Worm (Caenorhabditis elegans): Measurements from ENCODE around the gene F20D6.8.

The F20D6.8 gene

ce11 chrV:8161699-8162098 lies 6.4 kb downstream of the F20D6.8 start, which contains the start of gene F20D6.5 (continued):
- TF ChIP-seq nhr-102 (tag; optimal IDR thresholded peaks at IDR 0.05): no peak
- no peak for TF ChIP-seq hif-1 (tag; optimal IDR thresholded peaks at IDR 0.05)
- no peak for TF ChIP-seq lin-15B (tag; optimal IDR thresholded peaks at IDR 0.05)
- TF ChIP-seq dmd-6 (GFP tag; IDR thresholded peaks at IDR 0.05): peak; percentile 67
- no peak for TF ChIP-seq lin-13 (GFP tag; optimal IDR thresholded peaks at IDR 0.05)
- TF ChIP-seq lsy-2 (tag; optimal IDR thresholded peaks at IDR 0.05): no peak
- no peak for TF ChIP-seq ceh-32 (tag; optimal IDR thresholded peaks at IDR 0.05; ENCODE audit: poor library complexity)
- no peak for TF ChIP-seq daf-12 (tag; optimal IDR thresholded peaks at IDR 0.05)
- peak; percentile 25 for TF ChIP-seq nhr-77 (tag; optimal IDR thresholded peaks at IDR 0.05)
- no peak for TF ChIP-seq attf-4 (tag; optimal IDR thresholded peaks at IDR 0.05)
- no peak for TF ChIP-seq F44E2.7 (GFP tag; IDR thresholded peaks at IDR 0.05)
- no peak for TF ChIP-seq pha-4 (GFP tag; IDR thresholded peaks at IDR 0.05)
- no peak for TF ChIP-seq pha-4 (tag; optimal IDR thresholded peaks at IDR 0.05)
- TF ChIP-seq daf-16 (GFP tag; optimal IDR thresholded peaks at IDR 0.05): no peak
- peak; percentile 70 for TF ChIP-seq daf-16 (tag; optimal IDR thresholded peaks at IDR 0.05)
- TF ChIP-seq jun-1 (tag; optimal IDR thresholded peaks at IDR 0.05): no peak
- TF ChIP-seq tra-1 (GFP tag; IDR thresholded peaks at IDR 0.05): no peak
- TF ChIP-seq zfp-2 (tag; optimal IDR thresholded peaks at IDR 0.05): no peak
- TF ChIP-seq F10B5.3 (tag; optimal IDR thresholded peaks at IDR 0.05): no peak
- TF ChIP-seq daf-8 (GFP tag; IDR thresholded peaks at IDR 0.05): no peak
- TF ChIP-seq pqm-1 (tag; optimal IDR thresholded peaks at IDR 0.05): peak; percentile 48

DNA sequence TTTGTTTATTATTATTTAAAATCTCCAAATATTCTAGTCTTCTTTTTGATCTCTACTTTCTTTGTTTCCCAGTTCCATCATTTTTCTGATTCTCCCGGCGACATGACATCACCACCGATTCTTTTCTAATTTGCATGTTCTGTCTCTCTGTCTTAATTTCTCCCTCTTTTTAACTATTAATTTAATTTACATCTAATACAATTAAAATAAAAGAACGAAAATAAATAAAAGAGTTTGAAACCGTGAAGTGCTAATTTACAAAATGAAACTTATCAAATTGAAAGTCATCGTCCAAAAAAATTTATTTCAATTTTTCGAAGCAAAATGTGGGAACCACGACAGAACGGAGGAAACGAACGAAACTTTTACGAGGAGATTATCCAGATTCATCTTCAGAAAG lies 8.4 kb downstream of the F20D6.8 start, which contains the start of gene F20D6.6:
F20D6.6 (plus strand) TSS at position 301 of the 400 bp plus-strand sequence.
- TF ChIP-seq dmd-9 (GFP tag; IDR thresholded peaks at IDR 0.05): no peak
- no peak for TF ChIP-seq cey-2 (tag; optimal IDR thresholded peaks at IDR 0.05; ENCODE audit: borderline replicate concordance, insufficient read depth)
- TF ChIP-seq fkh-10 (GFP tag; optimal IDR thresholded peaks at IDR 0.05): no peak
- TF ChIP-seq lin-39 (tag; optimal IDR thresholded peaks at IDR 0.05): no peak
- TF ChIP-seq zag-1 (tag; optimal IDR thresholded peaks at IDR 0.05): no peak
- no peak for TF ChIP-seq lin-13 (GFP tag; optimal IDR thresholded peaks at IDR 0.05)
- TF ChIP-seq nhr-111 (GFP tag; optimal IDR thresholded peaks at IDR 0.05): no peak
- no peak for TF ChIP-seq ceh-32 (tag; optimal IDR thresholded peaks at IDR 0.05; ENCODE audit: poor library complexity)
- TF ChIP-seq F10B5.3 (tag; optimal IDR thresholded peaks at IDR 0.05): no peak
- TF ChIP-seq dmd-8 (GFP tag; IDR thresholded peaks at IDR 0.05): no peak
- TF ChIP-seq nhr-76 (tag; optimal IDR thresholded peaks at IDR 0.05): no peak
- no peak for TF ChIP-seq madf-9 (GFP tag; conservative IDR thresholded peaks at IDR 0.05)
- no peak for TF ChIP-seq skn-1 (tag; optimal IDR thresholded peaks at IDR 0.05)
- TF ChIP-seq dmd-6 (GFP tag; IDR thresholded peaks at IDR 0.05): no peak
- TF ChIP-seq lin-29 (GFP tag; IDR thresholded peaks at IDR 0.05): no peak
- TF ChIP-seq nhr-77 (tag; optimal IDR thresholded peaks at IDR 0.05): no peak
- TF ChIP-seq nhr-48 (tag; optimal IDR thresholded peaks at IDR 0.05): no peak
- no peak for TF ChIP-seq D1046.2 (GFP tag; IDR thresholded peaks at IDR 0.05)

- TF ChIP-seq sdz-12 (GFP tag; optimal IDR thresholded peaks at IDR 0.05) (no peak), daf-19 (GFP tag; conservative IDR thresholded peaks at IDR 0.05) (no peak), skn-1 (tag; optimal IDR thresholded peaks at IDR 0.05) (no peak), nhr-10 (tag; optimal IDR thresholded peaks at IDR 0.05) (no peak), mdl-1 (tag; optimal IDR thresholded peaks at IDR 0.05) (no peak), nhr-102 (tag; optimal IDR thresholded peaks at IDR 0.05) (no peak), duxl-1 (tag; optimal IDR thresholded peaks at IDR 0.05; ENCODE audit: poor library complexity) (no peak), snpc-4 (tag; optimal IDR thresholded peaks at IDR 0.05) (no peak), cey-2 (tag; optimal IDR thresholded peaks at IDR 0.05; ENCODE audit: borderline replicate concordance, insufficient read depth) (no peak), ceh-32 (tag; optimal IDR thresholded peaks at IDR 0.05; ENCODE audit: poor library complexity) (no peak), nhr-28 (tag; optimal IDR thresholded peaks at IDR 0.05) (no peak), dpl-1 (GFP tag; optimal IDR thresholded peaks at IDR 0.05) (no peak), lin-38 (GFP tag; IDR thresholded peaks at IDR 0.05) (no peak)
These were observed 10.6 kb downstream of the F20D6.8 start, which contains the start of gene sul-2 for ce11 chrV:8157446-8157845. Gene sul-2 (plus strand): TSS chrV:8157746.

Measured in whole organism, L4 larva.